Fruit fly (Drosophila melanogaster) whole organism, embryonic: ENCODE measurements around the gene Acyp2.

Experiments
- Antp ChIP-seq: fragments of 200-800 bp; sonication (Bioruptor generic); optimal IDR thresholded peaks from 3 replicates; lab custom pipeline; 2016; ENCODE audit warnings: missing biosample characterization, missing genetic modification characterization
- CG10147 ChIP-seq: fragments of 200-800 bp; sonication (Bioruptor generic); optimal IDR thresholded peaks from 2 replicates; lab custom pipeline; 2019; ENCODE audit warnings: missing biosample characterization, mild to moderate bottlenecking, missing genetic modification characterization, moderate library complexity
- CG12219 ChIP-seq: fragments of 200-800 bp; sonication (Bioruptor generic); optimal IDR thresholded peaks from 3 replicates; lab custom pipeline; 2018; ENCODE audit warnings: missing biosample characterization, mild to moderate bottlenecking, missing genetic modification characterization
- CG12942 ChIP-seq: fragments of 200-800 bp; sonication (Bioruptor generic); optimal IDR thresholded peaks from 3 replicates; lab custom pipeline; 2016; ENCODE audit warnings: missing biosample characterization, missing genetic modification characterization
- CG13296 ChIP-seq: fragments of 200-800 bp; sonication (Bioruptor generic); optimal IDR thresholded peaks from 3 replicates; lab custom pipeline; 2018; ENCODE audit warnings: missing biosample characterization, mild to moderate bottlenecking, missing genetic modification characterization
- CG14441 ChIP-seq: fragments of 200-800 bp; sonication (Bioruptor generic); IDR thresholded peaks from 2 replicates; pipeline ENCODE4 v1.3.6; 2022; ENCODE audit warnings: missing biosample characterization, missing genetic modification characterization
- CG14667 ChIP-seq: fragments of 200-800 bp; sonication (Bioruptor generic); IDR thresholded peaks from 2 replicates; pipeline ENCODE4 v1.3.6; 2022; ENCODE audit warnings: missing biosample characterization, missing genetic modification characterization
- CG1603 ChIP-seq: fragments of 200-800 bp; sonication (Bioruptor generic); optimal IDR thresholded peaks from 2 replicates; lab custom pipeline; 2019; ENCODE audit warnings: missing biosample characterization, mild to moderate bottlenecking, missing genetic modification characterization, moderate library complexity
- CG17186 ChIP-seq: fragments of 200-800 bp; sonication (Bioruptor generic); optimal IDR thresholded peaks from 3 replicates; lab custom pipeline; 2017; ENCODE audit warnings: missing biosample characterization, missing genetic modification reagents, missing genetic modification characterization
- CG17802 ChIP-seq: fragments of 200-800 bp; sonication (Bioruptor generic); optimal IDR thresholded peaks from 2 replicates; lab custom pipeline; 2018; ENCODE audit warnings: missing biosample characterization, mild to moderate bottlenecking, missing genetic modification characterization, moderate library complexity
- CG17912 ChIP-seq: fragments of 200-800 bp; sonication (Bioruptor generic); optimal IDR thresholded peaks from 2 replicates; lab custom pipeline; 2018; ENCODE audit warnings: missing biosample characterization, mild to moderate bottlenecking, missing genetic modification characterization
- CG2202 ChIP-seq: fragments of 200-800 bp; sonication (Bioruptor generic); optimal IDR thresholded peaks from 2 replicates; lab custom pipeline; 2018; ENCODE audit warnings: missing biosample characterization, mild to moderate bottlenecking, missing genetic modification characterization
- CG32767 ChIP-seq: fragments of 200-800 bp; sonication (Bioruptor generic); IDR thresholded peaks from 2 replicates; pipeline ENCODE4 v1.3.6; 2022; ENCODE audit warnings: missing biosample characterization, missing genetic modification characterization
- CG4820 ChIP-seq: fragments of 200-800 bp; sonication (Bioruptor generic); optimal IDR thresholded peaks from 3 replicates; lab custom pipeline; 2016; ENCODE audit warnings: missing biosample characterization, missing genetic modification characterization
- CG5953 ChIP-seq: fragments of 200-800 bp; sonication (Bioruptor generic); IDR thresholded peaks from 2 replicates; pipeline ENCODE4 v1.3.6; 2022; ENCODE audit warnings: missing biosample characterization, missing genetic modification characterization
- CG7928 ChIP-seq: fragments of 200-800 bp; sonication (Bioruptor generic); optimal IDR thresholded peaks from 2 replicates; lab custom pipeline; 2017; ENCODE audit warnings: missing biosample characterization, mild to moderate bottlenecking, missing genetic modification characterization
- Drgx ChIP-seq: fragments of 200-800 bp; sonication (Bioruptor generic); IDR thresholded peaks from 2 replicates; pipeline ENCODE4 v1.3.6; 2022; ENCODE audit warnings: missing biosample characterization, missing genetic modification characterization
- E2f2 ChIP-seq: fragments of 200-800 bp; sonication (Bioruptor generic); IDR thresholded peaks from 2 replicates; pipeline ENCODE4 v1.3.6; 2022; ENCODE audit warnings: missing biosample characterization, missing genetic modification characterization
- Hey ChIP-seq: fragments of 200-800 bp; sonication (Bioruptor generic); optimal IDR thresholded peaks from 3 replicates; lab custom pipeline; 2018; ENCODE audit warnings: missing biosample characterization, mild to moderate bottlenecking, missing genetic modification characterization
- Hsf ChIP-seq: fragments of 200-800 bp; sonication (Bioruptor generic); optimal IDR thresholded peaks from 3 replicates; lab custom pipeline; 2016; ENCODE audit warnings: missing biosample characterization, missing genetic modification characterization
- Lim3 ChIP-seq: fragments of 200-800 bp; sonication (Bioruptor generic); IDR thresholded peaks from 2 replicates; pipeline ENCODE4 v1.3.6; 2022; ENCODE audit warnings: missing biosample characterization, missing genetic modification characterization
- MBD-R2 ChIP-seq: fragments of 200-800 bp; sonication (Bioruptor generic); IDR thresholded peaks from 2 replicates; pipeline ENCODE4 v1.3.6; 2022; ENCODE audit warnings: missing biosample characterization, missing genetic modification characterization
- NK7.1 ChIP-seq: fragments of 200-800 bp; sonication (Bioruptor generic); optimal IDR thresholded peaks from 3 replicates; lab custom pipeline; 2016; ENCODE audit warnings: missing biosample characterization, missing genetic modification characterization
- Nf-YB ChIP-seq: fragments of 200-800 bp; sonication (Bioruptor generic); optimal IDR thresholded peaks from 3 replicates; lab custom pipeline; 2019; ENCODE audit warnings: missing biosample characterization, mild to moderate bottlenecking, missing genetic modification characterization, moderate library complexity
- NfI ChIP-seq: fragments of 200-800 bp; sonication (Bioruptor generic); optimal IDR thresholded peaks from 3 replicates; lab custom pipeline; 2018; ENCODE audit warnings: missing biosample characterization, mild to moderate bottlenecking, missing genetic modification characterization, moderate library complexity
- Pdp1 ChIP-seq, 2 experiments: fragments of 200-800 bp; sonication (Bioruptor generic); optimal IDR thresholded peaks; 3 replicates each; lab custom pipeline; 2016; ENCODE audit warnings: missing biosample characterization in 2 of 2, missing genetic modification characterization in 2 of 2, mild to moderate bottlenecking in 1 of 2, moderate library complexity in 1 of 2
- Six4 ChIP-seq: fragments of 200-800 bp; sonication (Bioruptor generic); optimal IDR thresholded peaks from 2 replicates; lab custom pipeline; 2016; ENCODE audit warnings: missing biosample characterization, missing genetic modification characterization
- Sry-δ ChIP-seq: fragments of 200-800 bp; sonication (Bioruptor generic); optimal IDR thresholded peaks from 2 replicates; lab custom pipeline; 2016; ENCODE audit warnings: missing biosample characterization, missing genetic modification characterization
- Ssrp ChIP-seq: fragments of 200-800 bp; sonication (Bioruptor generic); optimal IDR thresholded peaks from 2 replicates; lab custom pipeline; 2018; ENCODE audit warnings: missing biosample characterization, mild to moderate bottlenecking, missing genetic modification characterization, moderate library complexity
- TFAM ChIP-seq: fragments of 200-800 bp; sonication (Bioruptor generic); optimal IDR thresholded peaks from 2 replicates; lab custom pipeline; 2017; ENCODE audit warnings: missing biosample characterization, missing genetic modification characterization, inconsistent platforms
- amos ChIP-seq: fragments of 200-800 bp; sonication (Bioruptor generic); IDR thresholded peaks from 2 replicates; pipeline ENCODE4 v1.3.6; 2022; ENCODE audit warnings: missing biosample characterization, missing genetic modification characterization; ENCODE audit not compliant: partially characterized antibody
- ase ChIP-seq: fragments of 200-800 bp; sonication (Bioruptor generic); IDR thresholded peaks from 3 replicates; pipeline ENCODE4 v1.3.6; 2022; ENCODE audit warnings: missing biosample characterization, missing genetic modification characterization
- bcd ChIP-seq: fragments of 200-800 bp; sonication (Bioruptor generic); optimal IDR thresholded peaks from 2 replicates; lab custom pipeline; 2017; ENCODE audit warnings: missing biosample characterization, mild to moderate bottlenecking, missing genetic modification characterization
- crp ChIP-seq, 2 experiments: fragments of 200-800 bp; sonication (Bioruptor generic); optimal IDR thresholded peaks; 2 replicates in 1 of 2; 3 replicates in 1 of 2; lab custom pipeline; 2017; ENCODE audit warnings: missing biosample characterization in 2 of 2, missing genetic modification characterization in 2 of 2, mild to moderate bottlenecking in 1 of 2, moderate library complexity in 1 of 2
- eve ChIP-seq, 2 experiments: fragments of >200 bp; optimal IDR thresholded peaks; 2 replicates each; lab custom pipeline; 2017; ENCODE audit warnings: missing biosample characterization in 2 of 2, missing genetic modification characterization in 2 of 2
- fd102C ChIP-seq: fragments of 200-800 bp; sonication (Bioruptor generic); optimal IDR thresholded peaks from 2 replicates; lab custom pipeline; 2018; ENCODE audit warnings: missing biosample characterization, mild to moderate bottlenecking, missing genetic modification characterization, moderate library complexity
- ftz-f1 ChIP-seq: fragments of 200-800 bp; sonication (Bioruptor generic); optimal IDR thresholded peaks from 2 replicates; lab custom pipeline; 2016; ENCODE audit warnings: missing biosample characterization, missing genetic modification characterization
- gcm ChIP-seq: fragments of 200-800 bp; sonication (Bioruptor generic); optimal IDR thresholded peaks from 2 replicates; lab custom pipeline; 2019; ENCODE audit warnings: missing biosample characterization, mild to moderate bottlenecking, missing genetic modification characterization, moderate library complexity
- h ChIP-seq: fragments of >200 bp; optimal IDR thresholded peaks from 2 replicates; lab custom pipeline; 2017
- hbn ChIP-seq: fragments of 200-800 bp; sonication (Bioruptor generic); IDR thresholded peaks from 2 replicates; pipeline ENCODE4 v1.3.6; 2022; ENCODE audit warnings: missing biosample characterization, missing genetic modification characterization; ENCODE audit not compliant: partially characterized antibody
- inv ChIP-seq: fragments of 200-800 bp; sonication (Bioruptor generic); IDR thresholded peaks from 2 replicates; pipeline ENCODE4 v1.3.6; 2022; ENCODE audit warnings: missing biosample characterization, missing genetic modification characterization; ENCODE audit not compliant: partially characterized antibody
- nmo ChIP-seq: fragments of 200-800 bp; sonication (Bioruptor generic); optimal IDR thresholded peaks from 2 replicates; lab custom pipeline; 2018; ENCODE audit warnings: missing biosample characterization, mild to moderate bottlenecking, missing genetic modification characterization, moderate library complexity
- pan ChIP-seq, 4 experiments: fragments of >200 bp in 3 of 4; fragments of 200-800 bp in 1 of 4; sonication (Bioruptor generic) in 1 of 4; optimal IDR thresholded peaks in 3 of 4; IDR thresholded peaks in 1 of 4; 2 replicates each; pipeline versions ENCODE4 v1.3.6 to Lab custom; 2017 to 2022; ENCODE audit warnings: missing biosample characterization in 2 of 4, missing genetic modification characterization in 2 of 4, mixed read lengths in 1 of 4
- pros ChIP-seq: fragments of 200-800 bp; sonication (Bioruptor generic); optimal IDR thresholded peaks from 3 replicates; lab custom pipeline; 2019; ENCODE audit warnings: missing biosample characterization, mild to moderate bottlenecking, missing genetic modification characterization, moderate library complexity
- pum ChIP-seq: fragments of 200-800 bp; sonication (Bioruptor generic); optimal IDR thresholded peaks from 2 replicates; lab custom pipeline; 2016; ENCODE audit warnings: missing biosample characterization, missing genetic modification characterization
- pzg ChIP-seq: fragments of 200-800 bp; sonication (Bioruptor generic); optimal IDR thresholded peaks from 3 replicates; lab custom pipeline; 2018; ENCODE audit warnings: missing biosample characterization, mild to moderate bottlenecking, missing genetic modification characterization, moderate library complexity
- sisA ChIP-seq: fragments of 200-800 bp; sonication (Bioruptor generic); IDR thresholded peaks from 2 replicates; pipeline ENCODE4 v1.3.6; 2022; ENCODE audit warnings: missing biosample characterization, missing genetic modification characterization
- sna ChIP-seq: fragments of 200-800 bp; sonication (Bioruptor generic); IDR thresholded peaks from 2 replicates; pipeline ENCODE4 v1.3.6; 2022; ENCODE audit warnings: missing biosample characterization, missing genetic modification characterization; ENCODE audit not compliant: partially characterized antibody
- ttk ChIP-seq: fragments of 200-800 bp; sonication (Bioruptor generic); IDR thresholded peaks from 2 replicates; pipeline ENCODE4 v2.1.2; 2022; ENCODE audit warnings: missing biosample characterization, missing genetic modification characterization
- vnd ChIP-seq: fragments of 200-800 bp; sonication (Bioruptor generic); IDR thresholded peaks from 3 replicates; pipeline ENCODE4 v1.3.6; 2022; ENCODE audit warnings: missing biosample characterization, missing genetic modification characterization; ENCODE audit not compliant: partially characterized antibody
- yki ChIP-seq: fragments of >200 bp; optimal IDR thresholded peaks from 3 replicates; lab custom pipeline; 2018

Acyp2 gene

DNA sequence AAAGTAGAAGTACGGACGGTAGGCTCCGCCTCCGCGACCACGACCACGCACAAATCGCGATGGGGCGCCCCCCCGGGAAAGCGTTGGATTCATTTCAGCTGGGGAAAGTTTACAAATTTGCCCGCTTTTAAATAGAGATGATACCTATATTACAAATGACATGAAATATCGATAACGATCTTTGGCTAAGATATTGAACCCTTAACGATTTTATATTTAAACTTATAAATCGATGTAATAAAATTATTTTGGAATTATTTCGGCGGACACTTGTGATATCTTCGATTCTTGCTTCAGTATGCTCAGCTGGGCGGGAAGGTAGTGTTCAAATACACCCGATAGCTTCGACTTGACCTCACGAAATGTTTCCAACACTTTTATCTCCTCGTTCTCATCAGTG is 40.0 kb downstream of the Acyp2 start, which contains the start of gene rec (continued):
- TF ChIP-seq CG32767 (GFP tag; lab: Robert Waterston, UW) (no peak), inv (GFP tag; lab: Robert Waterston, UW) (0 out of 2 replicates have a peak, but pooled peaks have one; percentile 7), ftz-f1 (GFP tag; lab: Kevin White, UChicago) (no peak), yki (no peak), CG1603 (tag; lab: Kevin White, UChicago) (peak; percentile 36), pum (GFP tag; lab: Kevin White, UChicago) (no peak), CG14441 (GFP tag; lab: Robert Waterston, UW) (no peak), Lim3 (no peak), CG17802 (tag; lab: Kevin White, UChicago) (no peak), Antp (no peak), sisA (no peak), Hey (tag; lab: Kevin White, UChicago) (no peak), CG13296 (GFP tag; lab: Kevin White, UChicago) (no peak), Pdp1 (GFP tag; optimal IDR thresholded peaks at IDR 0.05; lab: Kevin White, UChicago) (no peak), crp (GFP tag; optimal IDR thresholded peaks at IDR 0.05; lab: Kevin White, UChicago) (no peak), Hsf (GFP tag; lab: Kevin White, UChicago) (no peak), bcd (no peak), pan (optimal IDR thresholded peaks at IDR 0.05; lab: Kevin White, UChicago) (no peak), pan (GFP tag; optimal IDR thresholded peaks at IDR 0.05 in 1 of 2, IDR thresholded peaks at IDR 0.05 in 1 of 2) (no peak), amos (GFP tag; lab: Robert Waterston, UW) (peak; percentile 43), E2f2 (GFP tag; lab: Robert Waterston, UW) (peak; percentile 70), TFAM (GFP tag; lab: Kevin White, UChicago) (no peak), CG4820 (no peak), NfI (GFP tag; lab: Kevin White, UChicago) (no peak), gcm (GFP tag; lab: Kevin White, UChicago) (no peak), pzg (GFP tag; lab: Kevin White, UChicago) (peak; percentile 19), sna (GFP tag; lab: Robert Waterston, UW) (peak; percentile 58; the same call in 1 of the 2 replicates), Nf-YB (GFP tag; lab: Kevin White, UChicago) (no peak), pros (GFP tag; lab: Kevin White, UChicago) (no peak), CG12219 (GFP tag; lab: Kevin White, UChicago) (no peak), CG10147 (GFP tag; lab: Kevin White, UChicago) (no peak), CG17186 (no peak), CG2202 (no peak), CG7928 (GFP tag; lab: Kevin White, UChicago) (no peak), CG14667 (GFP tag; lab: Robert Waterston, UW) (no peak), Sry-δ (GFP tag; lab: Kevin White, UChicago) (peak; percentile 57), ase (no peak), Drgx (no peak), NK7.1 (GFP tag; lab: Kevin White, UChicago) (no peak), ttk (no peak), vnd (0 out of 3 replicates have a peak, but pooled peaks have one; percentile 31), hbn (GFP tag; lab: Robert Waterston, UW) (peak; percentile 31; the same call in 1 of the 2 replicates), Ssrp (no peak), CG12942 (GFP tag; lab: Kevin White, UChicago) (no peak), fd102C (GFP tag; lab: Kevin White, UChicago) (no peak), h (no peak), eve (GFP tag; optimal IDR thresholded peaks at IDR 0.05; lab: Kevin White, UChicago) (no peak), nmo (GFP tag; lab: Kevin White, UChicago) (no peak), CG17912 (no peak), MBD-R2 (peak; percentile 33), Six4 (GFP tag; lab: Kevin White, UChicago) (no peak), CG5953 (GFP tag; lab: Robert Waterston, UW) (no peak)
